Fruit fly (Drosophila melanogaster): ENCODE results near the gene ush.

The ush gene

DNA sequence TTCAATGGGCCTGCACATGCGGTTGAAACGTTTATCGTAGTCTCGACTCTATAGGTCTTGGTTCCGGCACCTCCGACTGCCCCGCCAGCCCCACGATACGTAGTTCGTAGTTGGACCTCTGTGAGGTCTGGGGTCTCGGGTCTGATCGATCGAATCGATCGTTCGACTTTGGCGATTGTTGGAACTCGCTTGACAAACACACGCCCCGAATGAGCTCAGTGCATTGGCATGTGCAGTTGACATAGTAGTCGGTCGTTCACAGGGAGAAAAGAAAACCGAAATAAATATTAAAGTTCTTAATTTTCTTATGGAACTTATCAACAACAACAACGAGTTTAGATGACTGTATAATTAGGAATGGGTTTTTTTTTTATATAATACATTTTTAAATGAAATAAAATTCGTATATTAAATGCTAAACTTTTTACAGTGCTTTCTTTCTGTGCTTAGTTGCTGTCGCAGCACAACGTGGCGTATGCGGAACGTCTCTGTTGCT is 40.7 kb upstream of the ush start (continued):
- TF ChIP-seq CG11085 (GFP tag; IDR thresholded peaks at IDR 0.05), result no peak
- no peak for TF ChIP-seq pfk (GFP tag; optimal IDR thresholded peaks at IDR 0.05)
- no peak for TF ChIP-seq CG12071 (GFP tag; optimal IDR thresholded peaks at IDR 0.05)
- TF ChIP-seq stwl (tag; optimal IDR thresholded peaks at IDR 0.05), result no peak
- no peak for TF ChIP-seq nau (GFP tag; optimal IDR thresholded peaks at IDR 0.05)
- no peak for TF ChIP-seq pnt (GFP tag; optimal IDR thresholded peaks at IDR 0.05)
- TF ChIP-seq exex (tag; optimal IDR thresholded peaks at IDR 0.05), result no peak
- TF ChIP-seq HmgZ (tag; optimal IDR thresholded peaks at IDR 0.05), result no peak
- no peak for TF ChIP-seq CG1602 (GFP tag; optimal IDR thresholded peaks at IDR 0.05)
- TF ChIP-seq CG2678 (tag; optimal IDR thresholded peaks at IDR 0.05), result peak; percentile 42
- TF ChIP-seq emc (GFP tag; optimal IDR thresholded peaks at IDR 0.05), result no peak
- no peak for TF ChIP-seq dimm (GFP tag; IDR thresholded peaks at IDR 0.05)
- no peak for TF ChIP-seq Mad (GFP tag; optimal IDR thresholded peaks at IDR 0.05)
- TF ChIP-seq Camta (GFP tag; optimal IDR thresholded peaks at IDR 0.05), result no peak
- TF ChIP-seq gro (GFP tag; optimal IDR thresholded peaks at IDR 0.05), result no peak
- no peak for TF ChIP-seq CHES-1-like (GFP tag; optimal IDR thresholded peaks at IDR 0.05)
- TF ChIP-seq trh (GFP tag; optimal IDR thresholded peaks at IDR 0.05), result no peak
- no peak for TF ChIP-seq jumu (GFP tag; optimal IDR thresholded peaks at IDR 0.05)
- no peak for TF ChIP-seq CkIIα-i1 (GFP tag; IDR thresholded peaks at IDR 0.05)
- TF ChIP-seq cg (GFP tag; optimal IDR thresholded peaks at IDR 0.05), result no peak
- TF ChIP-seq CG12391 (tag; optimal IDR thresholded peaks at IDR 0.05), result peak; percentile 44
- TF ChIP-seq Oli (tag; optimal IDR thresholded peaks at IDR 0.05), result peak; percentile 28
- TF ChIP-seq D19B (GFP tag; optimal IDR thresholded peaks at IDR 0.05), result no peak
- no peak for TF ChIP-seq C15 (GFP tag; IDR thresholded peaks at IDR 0.05)
- TF ChIP-seq zfh1 (GFP tag; IDR thresholded peaks at IDR 0.05), result no peak
- no peak for TF ChIP-seq CG17328 (GFP tag; IDR thresholded peaks at IDR 0.05)
- TF ChIP-seq Ada2b (GFP tag; IDR thresholded peaks at IDR 0.05), result 0 out of 2 replicates have a peak, but pooled peaks have one; percentile 8
- no peak for TF ChIP-seq br (optimal IDR thresholded peaks at IDR 0.05)
- TF ChIP-seq CG16813 (GFP tag; IDR thresholded peaks at IDR 0.05; ENCODE audit: partially characterized antibody), result no peak
- TF ChIP-seq CG11696 (GFP tag; IDR thresholded peaks at IDR 0.05), result no peak
- TF ChIP-seq chn (GFP tag; optimal IDR thresholded peaks at IDR 0.05), result no peak
- no peak for TF ChIP-seq caup (GFP tag; optimal IDR thresholded peaks at IDR 0.05; ENCODE audit: severe bottlenecking)
- TF ChIP-seq CG15514 (GFP tag; optimal IDR thresholded peaks at IDR 0.05), result no peak
- TF ChIP-seq BEAF-32 (GFP tag; optimal IDR thresholded peaks at IDR 0.05), result no peak
- no peak for TF ChIP-seq zfh2 (GFP tag; optimal IDR thresholded peaks at IDR 0.05)
- TF ChIP-seq CG8765 (GFP tag; IDR thresholded peaks at IDR 0.05), result no peak
- TF ChIP-seq CG8388 (GFP tag; optimal IDR thresholded peaks at IDR 0.05), result peak; percentile 39
- no peak; the same call in 1 of the 2 replicates for TF ChIP-seq CG7372 (GFP tag; IDR thresholded peaks at IDR 0.05)
- TF ChIP-seq hbn (GFP tag; IDR thresholded peaks at IDR 0.05; ENCODE audit: partially characterized antibody), result no peak
- no peak for TF ChIP-seq CG4730 (GFP tag; IDR thresholded peaks at IDR 0.05)
- TF ChIP-seq gfzf (GFP tag; optimal IDR thresholded peaks at IDR 0.05), result no peak
- TF ChIP-seq dmrt99B (tag; optimal IDR thresholded peaks at IDR 0.05), result peak; percentile 63
- TF ChIP-seq CG1603 (tag; optimal IDR thresholded peaks at IDR 0.05), result no peak
- TF ChIP-seq Taf1 (GFP tag; IDR thresholded peaks at IDR 0.05), result no peak
- no peak for TF ChIP-seq yki (optimal IDR thresholded peaks at IDR 0.05)
- no peak for TF ChIP-seq sug (tag; optimal IDR thresholded peaks at IDR 0.05)
- TF ChIP-seq sens-2 (GFP tag; IDR thresholded peaks at IDR 0.05), result no peak
- TF ChIP-seq fru (optimal IDR thresholded peaks at IDR 0.05), result no peak
- TF ChIP-seq tll (GFP tag; optimal IDR thresholded peaks at IDR 0.05), result no peak
- TF ChIP-seq slp2 (GFP tag; optimal IDR thresholded peaks at IDR 0.05), result no peak
- no peak for TF ChIP-seq Usf (GFP tag; optimal IDR thresholded peaks at IDR 0.05)
- no peak for TF ChIP-seq CG3407 (GFP tag; optimal IDR thresholded peaks at IDR 0.05)

Measured in whole organism, embryonic.